Fruit fly (Drosophila melanogaster): ENCODE measurements around the gene CG12708.

CG12708 gene

dm6 chrX:15709984-15710750 lies 34.9 kb downstream of the CG12708 start, which contains the start of the genes CG9281 and CG15601 (continued):
- TF ChIP-seq abd-A (tag; optimal IDR thresholded peaks at IDR 0.05) (no peak), CG14710 (tag; optimal IDR thresholded peaks at IDR 0.05) (peak; percentile 89), CG14860 (GFP tag; IDR thresholded peaks at IDR 0.05; ENCODE audit: partially characterized antibody) (no peak), CG2199 (GFP tag; IDR thresholded peaks at IDR 0.05) (no peak), gcm (GFP tag; optimal IDR thresholded peaks at IDR 0.05) (no peak), CG7839 (tag; optimal IDR thresholded peaks at IDR 0.05) (no peak), Xrp1 (GFP tag; IDR thresholded peaks at IDR 0.05) (no peak), Hr3 (GFP tag; optimal IDR thresholded peaks at IDR 0.05) (no peak), aop (GFP tag; IDR thresholded peaks at IDR 0.05) (no peak), H2.0 (GFP tag; IDR thresholded peaks at IDR 0.05) (no peak), Poxn (GFP tag; IDR thresholded peaks at IDR 0.05) (no peak), emc (GFP tag; optimal IDR thresholded peaks at IDR 0.05) (no peak), CG1603 (tag; optimal IDR thresholded peaks at IDR 0.05) (peak; percentile 52), zen (tag; optimal IDR thresholded peaks at IDR 0.05) (no peak), CG12155 (GFP tag; optimal IDR thresholded peaks at IDR 0.05) (no peak), crol (GFP tag; IDR thresholded peaks at IDR 0.05) (no peak), CG31441 (GFP tag; IDR thresholded peaks at IDR 0.05) (no peak), bsh (GFP tag; optimal IDR thresholded peaks at IDR 0.05) (no peak), BEAF-32 (GFP tag; optimal IDR thresholded peaks at IDR 0.05) (peak; percentile 73), Awh (GFP tag; IDR thresholded peaks at IDR 0.05) (no peak), unc-4 (GFP tag; IDR thresholded peaks at IDR 0.05; ENCODE audit: partially characterized antibody) (0 out of 2 replicates have a peak, but pooled peaks have one; percentile 9), z (GFP tag; IDR thresholded peaks at IDR 0.05) (no peak), ham (GFP tag; IDR thresholded peaks at IDR 0.05) (no peak), yki (optimal IDR thresholded peaks at IDR 0.05) (no peak), Max (GFP tag; optimal IDR thresholded peaks at IDR 0.05) (peak; percentile 87), CG12391 (tag; optimal IDR thresholded peaks at IDR 0.05) (peak; percentile 24), D19B (GFP tag; optimal IDR thresholded peaks at IDR 0.05) (no peak), Hr78 (GFP tag; optimal IDR thresholded peaks at IDR 0.05) (no peak), CG4424 (GFP tag; optimal IDR thresholded peaks at IDR 0.05) (no peak), bigmax (GFP tag; optimal IDR thresholded peaks at IDR 0.05) (no peak), Antp (GFP tag; optimal IDR thresholded peaks at IDR 0.05) (no peak), exex (tag; optimal IDR thresholded peaks at IDR 0.05) (no peak), vvl (GFP tag; IDR thresholded peaks at IDR 0.05) (no peak), hbn (GFP tag; IDR thresholded peaks at IDR 0.05; ENCODE audit: partially characterized antibody) (no peak), MBD-R2 (GFP tag; IDR thresholded peaks at IDR 0.05) (peak; percentile 14; the same call in 1 of the 2 replicates), CTCF (GFP tag; optimal IDR thresholded peaks at IDR 0.05) (no peak), CG7556 (GFP tag; optimal IDR thresholded peaks at IDR 0.05) (no peak), CG17912 (GFP tag; optimal IDR thresholded peaks at IDR 0.05) (no peak), CG17361 (GFP tag; IDR thresholded peaks at IDR 0.05) (0 out of 3 replicates have a peak, but pooled peaks have one; percentile 36), cas (GFP tag; IDR thresholded peaks at IDR 0.05) (no peak), CG11695 (GFP tag; IDR thresholded peaks at IDR 0.05) (no peak), row (GFP tag; IDR thresholded peaks at IDR 0.05) (peak; percentile 44; the same call in 2 of the 3 replicates), CG3065 (GFP tag; optimal IDR thresholded peaks at IDR 0.05) (no peak), CG2120 (GFP tag; optimal IDR thresholded peaks at IDR 0.05) (no peak), CrebB (tag; optimal IDR thresholded peaks at IDR 0.05) (no peak), CG4854 (GFP tag; optimal IDR thresholded peaks at IDR 0.05) (no peak), CG2116 (GFP tag; optimal IDR thresholded peaks at IDR 0.05) (peak; percentile 45), NFAT (GFP tag; IDR thresholded peaks at IDR 0.05) (peak; percentile 42; the same call in 1 of the 2 replicates), CG6683 (GFP tag; optimal IDR thresholded peaks at IDR 0.05) (no peak), Hand (GFP tag; optimal IDR thresholded peaks at IDR 0.05) (no peak)
